Fruit fly (Drosophila melanogaster) whole organism, embryonic: ENCODE results near the gene lark.

ENCODE experiments used
- ATbp ChIP-seq: fragments of 200-800 bp; sonication (Bioruptor generic); optimal IDR thresholded peaks from 2 replicates; lab custom pipeline; 2017; ENCODE audit warnings: missing biosample characterization, mild to moderate bottlenecking, missing genetic modification characterization, missing genetic modification reagents
- B-H1 ChIP-seq: fragments of 200-800 bp; sonication (Bioruptor generic); IDR thresholded peaks from 3 replicates; pipeline ENCODE4 v1.3.6; 2022; ENCODE audit warnings: missing biosample characterization, missing genetic modification characterization
- Bdp1 ChIP-seq: fragments of 200-800 bp; sonication (Bioruptor generic); optimal IDR thresholded peaks from 3 replicates; lab custom pipeline; 2016; ENCODE audit warnings: missing biosample characterization, missing genetic modification characterization
- CG10267 ChIP-seq: fragments of 200-800 bp; sonication (Bioruptor generic); optimal IDR thresholded peaks from 2 replicates; lab custom pipeline; 2018; ENCODE audit warnings: missing biosample characterization, mild to moderate bottlenecking, missing genetic modification characterization, moderate library complexity
- CG10543 ChIP-seq: fragments of 200-800 bp; sonication (Bioruptor generic); optimal IDR thresholded peaks from 3 replicates; lab custom pipeline; 2017; ENCODE audit warnings: missing biosample characterization, mild to moderate bottlenecking, missing genetic modification characterization, moderate library complexity
- CG11723 ChIP-seq: fragments of 200-800 bp; sonication (Bioruptor generic); optimal IDR thresholded peaks from 2 replicates; lab custom pipeline; 2017; ENCODE audit warnings: missing biosample characterization, mild to moderate bottlenecking, missing genetic modification characterization
- CG12104 ChIP-seq: fragments of 200-800 bp; sonication (Bioruptor generic); optimal IDR thresholded peaks from 3 replicates; lab custom pipeline; 2016; ENCODE audit warnings: missing biosample characterization, missing genetic modification characterization
- CG12219 ChIP-seq: fragments of 200-800 bp; sonication (Bioruptor generic); optimal IDR thresholded peaks from 3 replicates; lab custom pipeline; 2018; ENCODE audit warnings: missing biosample characterization, mild to moderate bottlenecking, missing genetic modification characterization
- CG12299 ChIP-seq: fragments of 200-800 bp; sonication (Bioruptor generic); optimal IDR thresholded peaks from 2 replicates; lab custom pipeline; 2018; ENCODE audit warnings: missing biosample characterization, mild to moderate bottlenecking, missing genetic modification characterization
- CG12942 ChIP-seq: fragments of 200-800 bp; sonication (Bioruptor generic); optimal IDR thresholded peaks from 3 replicates; lab custom pipeline; 2016; ENCODE audit warnings: missing biosample characterization, missing genetic modification characterization
- CG13624 ChIP-seq: fragments of 200-800 bp; sonication (Bioruptor generic); optimal IDR thresholded peaks from 2 replicates; lab custom pipeline; 2016; ENCODE audit warnings: missing biosample characterization, missing genetic modification characterization
- CG17186 ChIP-seq: fragments of 200-800 bp; sonication (Bioruptor generic); optimal IDR thresholded peaks from 3 replicates; lab custom pipeline; 2017; ENCODE audit warnings: missing biosample characterization, missing genetic modification reagents, missing genetic modification characterization
- CG1832 ChIP-seq: fragments of 200-800 bp; sonication (Bioruptor generic); optimal IDR thresholded peaks from 2 replicates; lab custom pipeline; 2017; ENCODE audit warnings: missing biosample characterization, mild to moderate bottlenecking, missing genetic modification characterization, inconsistent platforms
- CG2116 ChIP-seq: fragments of 200-800 bp; sonication (Bioruptor generic); optimal IDR thresholded peaks from 3 replicates; lab custom pipeline; 2018; ENCODE audit warnings: missing biosample characterization, mild to moderate bottlenecking, missing genetic modification characterization
- CG31224 ChIP-seq: fragments of 200-800 bp; sonication (Bioruptor generic); IDR thresholded peaks from 2 replicates; pipeline ENCODE4 v1.3.6; 2022; ENCODE audit warnings: missing biosample characterization, missing genetic modification characterization
- CG3847 ChIP-seq: fragments of 200-800 bp; sonication (Bioruptor generic); IDR thresholded peaks from 2 replicates; pipeline ENCODE4 v1.3.6; 2022; ENCODE audit warnings: missing biosample characterization, missing genetic modification characterization
- CG6254 ChIP-seq: fragments of 200-800 bp; sonication (Bioruptor generic); optimal IDR thresholded peaks from 3 replicates; lab custom pipeline; 2017; ENCODE audit warnings: mild to moderate bottlenecking, missing biosample characterization, missing genetic modification reagents, missing genetic modification characterization
- CG9215 ChIP-seq: fragments of 200-800 bp; sonication (Bioruptor generic); IDR thresholded peaks from 2 replicates; pipeline ENCODE4 v1.3.6; 2022; ENCODE audit warnings: missing biosample characterization, missing genetic modification characterization
- Chrac-16 ChIP-seq: fragments of 200-800 bp; sonication (Bioruptor generic); optimal IDR thresholded peaks from 3 replicates; lab custom pipeline; 2016; ENCODE audit warnings: missing biosample characterization, missing genetic modification characterization
- CrebB ChIP-seq: fragments of 200-800 bp; sonication (Bioruptor generic); optimal IDR thresholded peaks from 3 replicates; lab custom pipeline; 2018; ENCODE audit warnings: missing biosample characterization, mild to moderate bottlenecking, missing genetic modification characterization
- Doc3 ChIP-seq: fragments of 200-800 bp; sonication (Bioruptor generic); IDR thresholded peaks from 3 replicates; pipeline ENCODE4 v1.3.6; 2022; ENCODE audit warnings: missing biosample characterization, missing genetic modification characterization; ENCODE audit not compliant: partially characterized antibody
- Hr51 ChIP-seq, 2 experiments: fragments of 200-800 bp; sonication (Bioruptor generic); optimal IDR thresholded peaks; 2 replicates in 1 of 2; 3 replicates in 1 of 2; lab custom pipeline; 2016 to 2018; ENCODE audit warnings: missing biosample characterization in 2 of 2, missing genetic modification characterization in 2 of 2, mild to moderate bottlenecking in 1 of 2, moderate library complexity in 1 of 2
- Mad ChIP-seq: fragments of 200-800 bp; sonication (Bioruptor generic); optimal IDR thresholded peaks from 2 replicates; lab custom pipeline; 2016; ENCODE audit warnings: missing biosample characterization, missing genetic modification characterization
- Meics ChIP-seq: fragments of 200-800 bp; sonication (Bioruptor generic); optimal IDR thresholded peaks from 2 replicates; lab custom pipeline; 2017; ENCODE audit warnings: missing biosample characterization, mild to moderate bottlenecking, missing genetic modification characterization
- NFAT ChIP-seq: fragments of 200-800 bp; sonication (Bioruptor generic); IDR thresholded peaks from 2 replicates; pipeline ENCODE4 v1.3.6; 2022; ENCODE audit warnings: missing biosample characterization, missing genetic modification characterization
- Neu2 ChIP-seq: fragments of 200-800 bp; sonication (Bioruptor generic); optimal IDR thresholded peaks from 3 replicates; lab custom pipeline; 2016; ENCODE audit warnings: missing biosample characterization, missing genetic modification characterization, borderline replicate concordance
- Nf-YA ChIP-seq: fragments of 200-800 bp; sonication (Bioruptor generic); IDR thresholded peaks from 2 replicates; pipeline ENCODE4 v1.3.6; 2022; ENCODE audit warnings: missing biosample characterization, missing genetic modification characterization
- Nf-YC ChIP-seq: fragments of 200-800 bp; optimal IDR thresholded peaks from 3 replicates; lab custom pipeline; 2019; ENCODE audit warnings: missing biosample characterization, mild to moderate bottlenecking, missing genetic modification characterization, moderate library complexity
- Sin3A ChIP-seq: fragments of >200 bp; optimal IDR thresholded peaks from 2 replicates; lab custom pipeline; 2018
- Taf1 ChIP-seq: fragments of 200-800 bp; sonication (Bioruptor generic); IDR thresholded peaks from 2 replicates; pipeline ENCODE4 v1.3.6; 2022; ENCODE audit warnings: missing biosample characterization, missing genetic modification characterization
- Tbp ChIP-seq: fragments of >200 bp; optimal IDR thresholded peaks from 2 replicates; lab custom pipeline; 2018; ENCODE audit warnings: missing biosample characterization, missing genetic modification characterization
- bbx ChIP-seq: fragments of 200-800 bp; sonication (Bioruptor generic); IDR thresholded peaks from 2 replicates; pipeline ENCODE4 v1.3.6; 2022; ENCODE audit warnings: missing biosample characterization, missing genetic modification characterization; ENCODE audit not compliant: partially characterized antibody
- cg ChIP-seq: fragments of 200-800 bp; sonication (Bioruptor generic); optimal IDR thresholded peaks from 3 replicates; lab custom pipeline; 2019; ENCODE audit warnings: missing biosample characterization, mild to moderate bottlenecking, missing genetic modification characterization, moderate library complexity
- chinmo ChIP-seq: fragments of 200-800 bp; sonication (Bioruptor generic); IDR thresholded peaks from 4 replicates; pipeline ENCODE4 v1.3.6; 2022; ENCODE audit warnings: missing biosample characterization, missing genetic modification characterization; ENCODE audit not compliant: partially characterized antibody
- dm ChIP-seq: fragments of 200-800 bp; sonication (Bioruptor generic); optimal IDR thresholded peaks from 3 replicates; lab custom pipeline; 2016; ENCODE audit warnings: missing biosample characterization, missing genetic modification characterization
- dysf ChIP-seq: fragments of 200-800 bp; sonication (Bioruptor generic); IDR thresholded peaks from 3 replicates; pipeline ENCODE4 v1.3.6; 2022; ENCODE audit warnings: missing biosample characterization, missing genetic modification characterization
- ems ChIP-seq: fragments of 200-800 bp; sonication (Bioruptor generic); optimal IDR thresholded peaks from 3 replicates; lab custom pipeline; 2016; ENCODE audit warnings: missing biosample characterization, missing genetic modification characterization
- esg ChIP-seq: fragments of 200-800 bp; sonication (Bioruptor generic); conservative IDR thresholded peaks from 2 replicates; pipeline ENCODE4 v1.3.6; 2022; ENCODE audit warnings: missing biosample characterization, missing genetic modification characterization
- her ChIP-seq: fragments of 200-800 bp; sonication (Bioruptor generic); optimal IDR thresholded peaks from 2 replicates; lab custom pipeline; 2016; ENCODE audit warnings: missing biosample characterization, missing genetic modification characterization
- ind ChIP-seq: fragments of 200-800 bp; sonication (Bioruptor generic); optimal IDR thresholded peaks from 3 replicates; lab custom pipeline; 2016; ENCODE audit warnings: missing biosample characterization, missing genetic modification characterization
- lilli ChIP-seq: fragments of 200-800 bp; sonication (Bioruptor generic); optimal IDR thresholded peaks from 3 replicates; lab custom pipeline; 2016; ENCODE audit warnings: missing biosample characterization, missing genetic modification characterization
- peb ChIP-seq: fragments of 200-800 bp; sonication (Bioruptor generic); IDR thresholded peaks from 2 replicates; pipeline ENCODE4 v1.3.6; 2022; ENCODE audit warnings: missing biosample characterization, missing genetic modification characterization
- pfk ChIP-seq: fragments of 200-800 bp; sonication (Bioruptor generic); optimal IDR thresholded peaks from 2 replicates; lab custom pipeline; 2018; ENCODE audit warnings: missing biosample characterization, mild to moderate bottlenecking, missing genetic modification characterization, moderate library complexity
- sob ChIP-seq: fragments of 200-800 bp; sonication (Bioruptor generic); IDR thresholded peaks from 2 replicates; pipeline ENCODE4 v1.3.6; 2022; ENCODE audit warnings: missing biosample characterization, missing genetic modification characterization
- tll ChIP-seq, 2 experiments: fragments of 200-800 bp in 1 of 2; fragments of >200 bp in 1 of 2; sonication (Bioruptor generic) in 1 of 2; optimal IDR thresholded peaks; 2 replicates each; lab custom pipeline; 2017 to 2019; ENCODE audit warnings: missing biosample characterization in 2 of 2, missing genetic modification characterization in 2 of 2, mild to moderate bottlenecking in 1 of 2, moderate library complexity in 1 of 2
- tup ChIP-seq: fragments of 200-800 bp; sonication (Bioruptor generic); optimal IDR thresholded peaks from 2 replicates; lab custom pipeline; 2016; ENCODE audit warnings: missing biosample characterization, mild to moderate bottlenecking, missing genetic modification characterization, moderate library complexity
- unpg ChIP-seq: fragments of 200-800 bp; sonication (Bioruptor generic); optimal IDR thresholded peaks from 3 replicates; lab custom pipeline; 2018; ENCODE audit warnings: missing biosample characterization, mild to moderate bottlenecking, missing genetic modification characterization, moderate library complexity
- vfl ChIP-seq: fragments of 200-800 bp; sonication (Bioruptor generic); optimal IDR thresholded peaks from 2 replicates; lab custom pipeline; 2016; ENCODE audit warnings: missing biosample characterization, missing genetic modification characterization
- wdn ChIP-seq: fragments of 200-800 bp; sonication (Bioruptor generic); IDR thresholded peaks from 2 replicates; pipeline ENCODE4 v1.3.6; 2022; ENCODE audit warnings: missing biosample characterization, missing genetic modification characterization
- zfh1 ChIP-seq: fragments of 200-800 bp; sonication (Bioruptor generic); IDR thresholded peaks from 3 replicates; pipeline ENCODE4 v1.3.6; 2022; ENCODE audit warnings: missing biosample characterization, missing genetic modification characterization

Gene lark

dm6 chr3L:7360324-7360852 lies 21.3 kb downstream of the lark start, which contains the start of gene Sec63 (continued):
- TF ChIP-seq NFAT (GFP tag; lab: Robert Waterston, UW) (peak; percentile 67), Nf-YA (GFP tag; lab: Robert Waterston, UW) (no peak), CG12942 (peak; percentile 13), chinmo (GFP tag; lab: Robert Waterston, UW) (peak; percentile 6; the same call in 2 of the 4 replicates), lilli (peak; percentile 51), dysf (GFP tag; lab: Robert Waterston, UW) (no peak; the same call in 2 of the 3 replicates), Chrac-16 (GFP tag; lab: Kevin White, UChicago) (peak; percentile 38), Meics (GFP tag; lab: Kevin White, UChicago) (peak; percentile 69), ATbp (GFP tag; lab: Kevin White, UChicago) (no peak), Bdp1 (GFP tag; lab: Kevin White, UChicago) (peak; percentile 24), CG12104 (no peak), tup (GFP tag; lab: Kevin White, UChicago) (no peak), peb (GFP tag; lab: Robert Waterston, UW) (no peak), unpg (GFP tag; lab: Kevin White, UChicago) (peak; percentile 53), her (GFP tag; lab: Kevin White, UChicago) (no peak), Mad (no peak), CG10267 (tag; lab: Kevin White, UChicago) (peak; percentile 19), Sin3A (peak; percentile 59), CG9215 (peak; percentile 44), cg (GFP tag; lab: Kevin White, UChicago) (no peak), ind (peak; percentile 35), esg (GFP tag; lab: Robert Waterston, UW) (peak; percentile 42; the same call in 1 of the 2 replicates), CG17186 (GFP tag; lab: Kevin White, UChicago) (peak; percentile 41), CG12299 (peak; percentile 25), CrebB (tag; lab: Kevin White, UChicago) (no peak), CG2116 (GFP tag; lab: Kevin White, UChicago) (peak; percentile 78), pfk (GFP tag; lab: Kevin White, UChicago) (peak; percentile 93), CG12219 (GFP tag; lab: Kevin White, UChicago) (no peak), sob (GFP tag; lab: Robert Waterston, UW) (peak; percentile 19; the same call in 1 of the 2 replicates), B-H1 (no peak), Taf1 (GFP tag; lab: Robert Waterston, UW) (peak; percentile 48; the same call in 1 of the 2 replicates), wdn (GFP tag; lab: Robert Waterston, UW) (peak; percentile 25; the same call in 1 of the 2 replicates), CG6254 (peak; percentile 15), tll (GFP tag; optimal IDR thresholded peaks at IDR 0.05; lab: Kevin White, UChicago) (no peak), ems (peak; percentile 24), Nf-YC (tag; lab: Kevin White, UChicago) (no peak), Doc3 (peak; percentile 70), Hr51 (GFP tag; optimal IDR thresholded peaks at IDR 0.05; lab: Kevin White, UChicago) (peak; percentile 47 to 49), CG10543 (GFP tag; lab: Kevin White, UChicago) (peak; percentile 7), CG31224 (GFP tag; lab: Robert Waterston, UW) (no peak), CG11723 (GFP tag; lab: Kevin White, UChicago) (no peak), CG3847 (GFP tag; lab: Robert Waterston, UW) (peak; percentile 74), bbx (GFP tag; lab: Robert Waterston, UW) (peak; percentile 97), dm (GFP tag; lab: Kevin White, UChicago) (peak; percentile 72), CG13624 (GFP tag; lab: Kevin White, UChicago) (peak; percentile 36), CG1832 (GFP tag; lab: Kevin White, UChicago) (no peak), vfl (GFP tag; lab: Kevin White, UChicago) (peak; percentile 4), zfh1 (GFP tag; lab: Robert Waterston, UW) (0 out of 3 replicates have a peak, but pooled peaks have one; percentile 40), Tbp (GFP tag; lab: Kevin White, UChicago) (no peak), Neu2 (GFP tag; lab: Kevin White, UChicago) (no peak)
